Fruit fly (Drosophila melanogaster) whole organism, embryonic: ENCODE measurements around the gene CG45073.

Experiments
- CG12155 ChIP-seq: fragments of 200-800 bp; sonication (Bioruptor generic); optimal IDR thresholded peaks from 3 replicates; lab custom pipeline; 2016; ENCODE audit warnings: missing biosample characterization, missing genetic modification characterization
- CG17328 ChIP-seq: fragments of 200-800 bp; sonication (Bioruptor generic); IDR thresholded peaks from 2 replicates; pipeline ENCODE4 v1.3.6; 2022; ENCODE audit warnings: missing biosample characterization, missing genetic modification characterization
- CG6813 ChIP-seq: fragments of 200-800 bp; sonication (Bioruptor generic); optimal IDR thresholded peaks from 2 replicates; lab custom pipeline; 2017; ENCODE audit warnings: missing biosample characterization, missing genetic modification characterization, mild to moderate bottlenecking, moderate library complexity, missing genetic modification reagents
- Dip2 ChIP-seq: fragments of 200-800 bp; sonication (Bioruptor generic); IDR thresholded peaks from 2 replicates; pipeline ENCODE4 v1.3.6; 2022; ENCODE audit warnings: missing biosample characterization, missing genetic modification characterization
- Gsc ChIP-seq: fragments of 200-800 bp; sonication (Bioruptor generic); IDR thresholded peaks from 2 replicates; pipeline ENCODE4 v1.3.6; 2022; ENCODE audit warnings: missing biosample characterization, missing genetic modification characterization
- Xbp1 ChIP-seq: fragments of 200-800 bp; sonication (Bioruptor generic); optimal IDR thresholded peaks from 3 replicates; lab custom pipeline; 2016; ENCODE audit warnings: missing biosample characterization, mild to moderate bottlenecking, missing genetic modification characterization
- dmrt11E ChIP-seq: fragments of 200-800 bp; sonication (Bioruptor generic); optimal IDR thresholded peaks from 3 replicates; lab custom pipeline; 2018; ENCODE audit warnings: missing biosample characterization, mild to moderate bottlenecking, missing genetic modification characterization, moderate library complexity
- fru ChIP-seq: fragments of >200 bp; optimal IDR thresholded peaks from 2 replicates; lab custom pipeline; 2017
- gt ChIP-seq: fragments of 200-800 bp; sonication (Bioruptor generic); IDR thresholded peaks from 2 replicates; pipeline ENCODE4 v1.3.6; 2022; ENCODE audit warnings: missing biosample characterization, missing genetic modification characterization
- kni ChIP-seq: fragments of 200-800 bp; sonication (Bioruptor generic); optimal IDR thresholded peaks from 3 replicates; lab custom pipeline; 2017; ENCODE audit warnings: mild to moderate bottlenecking, missing biosample characterization, missing genetic modification reagents, missing genetic modification characterization
- mirr ChIP-seq: fragments of 200-800 bp; sonication (Bioruptor generic); optimal IDR thresholded peaks from 3 replicates; lab custom pipeline; 2018; ENCODE audit warnings: missing biosample characterization, mild to moderate bottlenecking, missing genetic modification characterization
- pan ChIP-seq, 4 experiments: fragments of >200 bp in 3 of 4; fragments of 200-800 bp in 1 of 4; sonication (Bioruptor generic) in 1 of 4; optimal IDR thresholded peaks in 3 of 4; IDR thresholded peaks in 1 of 4; 2 replicates each; pipeline versions ENCODE4 v1.3.6 to Lab custom; 2017 to 2022; ENCODE audit warnings: missing biosample characterization in 2 of 4, missing genetic modification characterization in 2 of 4, mixed read lengths in 1 of 4
- sens ChIP-seq: fragments of 200-800 bp; sonication (Bioruptor generic); peaks from one replicate; lab custom pipeline; 2016; ENCODE audit warnings: missing biosample characterization, missing genetic modification characterization
- tna ChIP-seq: fragments of 200-800 bp; sonication (Bioruptor generic); IDR thresholded peaks from 2 replicates; pipeline ENCODE4 v1.3.6; 2022; ENCODE audit warnings: missing biosample characterization, missing genetic modification characterization; ENCODE audit not compliant: partially characterized antibody

dm6 chr3R:30149506-30149905 lies 25.0 kb upstream of the CG45073 start, which contains the start of gene AdoR:
- no peak for TF ChIP-seq CG17328
- TF ChIP-seq mirr (GFP tag; lab: Kevin White, UChicago): no peak
- no peak for TF ChIP-seq tna
- TF ChIP-seq dmrt11E (tag; lab: Kevin White, UChicago): no peak
- no peak for TF ChIP-seq Xbp1 (GFP tag; lab: Kevin White, UChicago)
- no peak for TF ChIP-seq sens (GFP tag; lab: Kevin White, UChicago)
- no peak for TF ChIP-seq gt (GFP tag; lab: Robert Waterston, UW)
- TF ChIP-seq fru (lab: Kevin White, UChicago): no peak
- TF ChIP-seq kni (GFP tag; lab: Kevin White, UChicago): no peak
- no peak for TF ChIP-seq CG6813 (GFP tag; lab: Kevin White, UChicago)
- TF ChIP-seq Dip2 (GFP tag; lab: Robert Waterston, UW): no peak
- no peak for TF ChIP-seq pan (optimal IDR thresholded peaks at IDR 0.05; lab: Kevin White, UChicago)
- TF ChIP-seq pan (GFP tag; optimal IDR thresholded peaks at IDR 0.05 in 1 of 2, IDR thresholded peaks at IDR 0.05 in 1 of 2): no peak
- TF ChIP-seq Gsc (GFP tag; lab: Robert Waterston, UW): no peak
- TF ChIP-seq CG12155 (GFP tag; lab: Kevin White, UChicago): no peak
